Worm (Caenorhabditis elegans) whole organism, L1 larva: Measurements from ENCODE around the gene gldi-1.

Experiments
- C16A3.4 ChIP-seq: fragments of 150-350 bp; optimal IDR thresholded peaks from 2 replicates; lab custom pipeline; 2014; ENCODE audit warnings: missing biosample characterization, missing genetic modification characterization
- F16B12.6 ChIP-seq: fragments of 150-350 bp; optimal IDR thresholded peaks from 2 replicates; lab custom pipeline; 2014; ENCODE audit warnings: missing biosample characterization, missing genetic modification characterization
- Y116A8C.19 ChIP-seq: sonication (generic microtip); optimal IDR thresholded peaks from 2 replicates; lab custom pipeline; 2016; ENCODE audit warnings: missing compliant biosample characterization, missing genetic modification characterization, borderline replicate concordance
- aha-1 ChIP-seq: fragments of 150-350 bp; optimal IDR thresholded peaks from 2 replicates; lab custom pipeline; 2014; ENCODE audit warnings: missing biosample characterization, missing genetic modification characterization
- alr-1 ChIP-seq: fragments of 200-800 bp; sonication (Bioruptor generic); optimal IDR thresholded peaks from 2 replicates; lab custom pipeline; 2018; ENCODE audit warnings: borderline replicate concordance, mild to moderate bottlenecking, missing genetic modification characterization, missing compliant biosample characterization
- aly-2 ChIP-seq: fragments of 150-350 bp; optimal IDR thresholded peaks from 2 replicates; lab custom pipeline; 2014; ENCODE audit warnings: missing biosample characterization, missing genetic modification characterization
- ama-1 ChIP-seq: fragments of 150-350 bp; optimal IDR thresholded peaks from 2 replicates; lab custom pipeline; 2014
- blmp-1 ChIP-seq: fragments of 150-350 bp; optimal IDR thresholded peaks from 2 replicates; lab custom pipeline; 2014; ENCODE audit warnings: missing biosample characterization, missing genetic modification characterization
- ceh-8 ChIP-seq: fragments of 200-800 bp; sonication (Bioruptor generic); optimal IDR thresholded peaks from 2 replicates; lab custom pipeline; 2018; ENCODE audit warnings: mild to moderate bottlenecking, missing genetic modification characterization, moderate library complexity, missing compliant biosample characterization
- ceh-82 ChIP-seq, 3 experiments: fragments of 150-350 bp in 1 of 3; sonication (generic microtip) in 2 of 3; optimal IDR thresholded peaks; 2 replicates each; lab custom pipeline; 2014 to 2017; ENCODE audit warnings: missing biosample characterization in 3 of 3, missing genetic modification characterization in 3 of 3
- ceh-88 ChIP-seq: fragments of 200-800 bp; sonication (Bioruptor generic); IDR thresholded peaks from 2 replicates; pipeline ENCODE4 v1.3.6; 2022; ENCODE audit warnings: missing genetic modification characterization, missing compliant biosample characterization
- efl-1 ChIP-seq, 4 experiments: fragments of 150-350 bp; optimal IDR thresholded peaks in 3 of 4; peaks in 1 of 4; 1 replicate in 1 of 4; 2 replicates in 3 of 4; lab custom pipeline; 2014; ENCODE audit warnings: missing biosample characterization in 2 of 4, missing genetic modification characterization in 2 of 4, missing genetic modification reagents in 2 of 4
- efl-3 ChIP-seq: fragments of 200-800 bp; sonication (Bioruptor generic); optimal IDR thresholded peaks from 2 replicates; lab custom pipeline; 2018; ENCODE audit warnings: mild to moderate bottlenecking, missing genetic modification characterization, missing compliant biosample characterization
- egl-13 ChIP-seq: sonication (generic microtip); optimal IDR thresholded peaks from 2 replicates; lab custom pipeline; 2016; ENCODE audit warnings: missing genotype, missing genetic modification reagents, missing genetic modification characterization, missing compliant biosample characterization
- egl-27 ChIP-seq, 2 experiments: fragments of 150-350 bp in 1 of 2; sonication (generic microtip); optimal IDR thresholded peaks; 3 replicates each; lab custom pipeline; 2017 to 2018; ENCODE audit warnings: missing biosample characterization in 2 of 2, missing genetic modification characterization in 2 of 2, missing genetic modification reagents in 2 of 2
- elt-2 ChIP-seq: sonication (generic microtip); optimal IDR thresholded peaks from 2 replicates; lab custom pipeline; 2016; ENCODE audit warnings: missing genetic modification characterization, mild to moderate bottlenecking, inconsistent platforms, missing compliant biosample characterization, missing genetic modification reagents
- elt-3 ChIP-seq, 6 experiments: fragments of 150-350 bp in 1 of 6; sonication (generic microtip); optimal IDR thresholded peaks; 2 replicates each; lab custom pipeline; 2017 to 2018; ENCODE audit warnings: missing biosample characterization in 6 of 6, missing genetic modification characterization in 6 of 6, inconsistent platforms in 1 of 6
- fkh-10 ChIP-seq: sonication (generic microtip); optimal IDR thresholded peaks from 2 replicates; lab custom pipeline; 2017; ENCODE audit warnings: missing biosample characterization, missing genetic modification reagents, missing genetic modification characterization
- fkh-8 ChIP-seq: sonication (generic microtip); optimal IDR thresholded peaks from 2 replicates; lab custom pipeline; 2016; ENCODE audit warnings: mild to moderate bottlenecking, missing genetic modification characterization, missing compliant biosample characterization
- grh-1 ChIP-seq: fragments of 200-800 bp; sonication (Bioruptor generic); IDR thresholded peaks from 2 replicates; pipeline ENCODE4 v1.3.6; 2022; ENCODE audit warnings: missing genetic modification reagents, missing genetic modification characterization, missing compliant biosample characterization
- hlh-4 ChIP-seq: sonication (generic microtip); optimal IDR thresholded peaks from 2 replicates; lab custom pipeline; 2016; ENCODE audit warnings: mild to moderate bottlenecking, missing genetic modification characterization, missing compliant biosample characterization
- irx-1 ChIP-seq: sonication (generic microtip); optimal IDR thresholded peaks from 2 replicates; lab custom pipeline; 2016; ENCODE audit warnings: missing genetic modification characterization, missing compliant biosample characterization
- jun-1 ChIP-seq: fragments of 150-350 bp; optimal IDR thresholded peaks from 2 replicates; lab custom pipeline; 2014; ENCODE audit warnings: missing biosample characterization, missing genetic modification reagents, missing genetic modification characterization
- lin-14 ChIP-seq: fragments of 200-800 bp; sonication (Bioruptor generic); optimal IDR thresholded peaks from 2 replicates; lab custom pipeline; 2018; ENCODE audit warnings: mild to moderate bottlenecking, missing genetic modification characterization, moderate library complexity, missing compliant biosample characterization
- lin-15B ChIP-seq: fragments of 150-350 bp; sonication (generic microtip); optimal IDR thresholded peaks from 3 replicates; lab custom pipeline; 2014; ENCODE audit warnings: missing biosample characterization, missing genetic modification characterization
- lin-35 ChIP-seq, 2 experiments: fragments of 150-350 bp; optimal IDR thresholded peaks; 2 replicates each; lab custom pipeline; 2014; ENCODE audit warnings: missing biosample characterization in 2 of 2, missing genetic modification characterization in 2 of 2, missing genetic modification reagents in 2 of 2
- lir-3 ChIP-seq: sonication (generic microtip); optimal IDR thresholded peaks from 2 replicates; lab custom pipeline; 2016; ENCODE audit warnings: mild to moderate bottlenecking, missing genetic modification characterization, moderate library complexity, missing compliant biosample characterization; ENCODE audit not compliant: poor library complexity
- mdl-1 ChIP-seq, 2 experiments: fragments of 150-350 bp; optimal IDR thresholded peaks; 2 replicates each; lab custom pipeline; 2014 to 2017; ENCODE audit warnings: missing biosample characterization in 2 of 2, missing genetic modification characterization in 2 of 2, inconsistent platforms in 1 of 2
- mef-2 ChIP-seq: fragments of 150-350 bp; optimal IDR thresholded peaks from 2 replicates; lab custom pipeline; 2014; ENCODE audit warnings: missing biosample characterization, missing genetic modification characterization
- nhr-11 ChIP-seq: fragments of 150-350 bp; optimal IDR thresholded peaks from 2 replicates; lab custom pipeline; 2014; ENCODE audit warnings: missing biosample characterization, missing genetic modification characterization
- nhr-28 ChIP-seq: fragments of 150-350 bp; optimal IDR thresholded peaks from 2 replicates; lab custom pipeline; 2014; ENCODE audit warnings: missing biosample characterization, missing genetic modification characterization
- nhr-47 ChIP-seq: sonication (generic microtip); optimal IDR thresholded peaks from 2 replicates; lab custom pipeline; 2016; ENCODE audit warnings: mild to moderate bottlenecking, missing genetic modification characterization, moderate library complexity, missing compliant biosample characterization
- nhr-76 ChIP-seq: sonication (generic microtip); optimal IDR thresholded peaks from 2 replicates; lab custom pipeline; 2017; ENCODE audit warnings: missing biosample characterization, missing genetic modification characterization
- nhr-77 ChIP-seq: fragments of 150-350 bp; optimal IDR thresholded peaks from 2 replicates; lab custom pipeline; 2014; ENCODE audit warnings: missing biosample characterization, missing genetic modification characterization
- nhr-84 ChIP-seq: sonication (generic microtip); optimal IDR thresholded peaks from 2 replicates; lab custom pipeline; 2017; ENCODE audit warnings: missing biosample characterization, missing genetic modification characterization
- nhr-90 ChIP-seq: sonication (generic microtip); optimal IDR thresholded peaks from 2 replicates; lab custom pipeline; 2016; ENCODE audit warnings: mild to moderate bottlenecking, missing genetic modification characterization, missing compliant biosample characterization; ENCODE audit not compliant: poor library complexity
- pag-3 ChIP-seq: sonication (generic microtip); optimal IDR thresholded peaks from 2 replicates; lab custom pipeline; 2017; ENCODE audit warnings: missing genetic modification characterization, mild to moderate bottlenecking, missing compliant biosample characterization, antibody characterized with exemption, borderline replicate concordance; ENCODE audit not compliant: insufficient read depth
- rnt-1 ChIP-seq: sonication (generic microtip); optimal IDR thresholded peaks from 2 replicates; lab custom pipeline; 2016; ENCODE audit warnings: mild to moderate bottlenecking, missing genetic modification characterization, moderate library complexity, missing compliant biosample characterization
- snpc-4 ChIP-seq: fragments of 150-350 bp; optimal IDR thresholded peaks from 2 replicates; lab custom pipeline; 2014; ENCODE audit warnings: missing biosample characterization, missing genetic modification characterization
- tlp-1 ChIP-seq: fragments of 150-350 bp; optimal IDR thresholded peaks from 2 replicates; lab custom pipeline; 2014; ENCODE audit warnings: missing biosample characterization, missing genetic modification characterization
- unc-130 ChIP-seq: fragments of 150-350 bp; optimal IDR thresholded peaks from 2 replicates; lab custom pipeline; 2017; ENCODE audit warnings: missing biosample characterization, missing genetic modification characterization, inconsistent platforms
- unc-62 ChIP-seq: fragments of 150-350 bp; optimal IDR thresholded peaks from 2 replicates; lab custom pipeline; 2014; ENCODE audit warnings: missing biosample characterization, missing genetic modification reagents, missing genetic modification characterization
- unc-86 ChIP-seq: sonication (generic microtip); optimal IDR thresholded peaks from 2 replicates; lab custom pipeline; 2016; ENCODE audit warnings: missing genetic modification characterization, missing compliant biosample characterization
- zag-1 ChIP-seq: fragments of 150-350 bp; optimal IDR thresholded peaks from 2 replicates; lab custom pipeline; 2014; ENCODE audit warnings: missing biosample characterization, missing genetic modification characterization
- ztf-4 ChIP-seq: fragments of 150-350 bp; optimal IDR thresholded peaks from 2 replicates; lab custom pipeline; 2014; ENCODE audit warnings: missing biosample characterization, missing genetic modification characterization

Gene gldi-1

ce11 chrII:506069-506468, 21.9 kb upstream of the gldi-1 start (continued):
- TF ChIP-seq nhr-11 (tag; lab: Kevin White, UChicago) (peak; percentile 44), nhr-84 (tag; lab: Kevin White, UChicago) (no peak), nhr-28 (tag; lab: Kevin White, UChicago) (no peak), alr-1 (tag; lab: Kevin White, UChicago) (no peak), elt-2 (tag; lab: Kevin White, UChicago) (peak; percentile 57), nhr-76 (tag; lab: Kevin White, UChicago) (no peak), nhr-77 (tag; lab: Kevin White, UChicago) (no peak), ceh-88 (GFP tag; lab: Robert Waterston, UW) (no peak), mdl-1 (tag; optimal IDR thresholded peaks at IDR 0.05; lab: Kevin White, UChicago) (peak in 1 of 2 experiments; percentile 59), efl-1 (optimal IDR thresholded peaks at IDR 0.05; lab: Kevin White, UChicago) (peak; percentile 86 to 91), efl-1 (GFP tag; optimal IDR thresholded peaks at IDR 0.05 in 1 of 2; lab: Kevin White, UChicago) (peak; percentile 62 to 98), F16B12.6 (no peak), lin-15B (tag; lab: Kevin White, UChicago) (no peak), snpc-4 (tag; lab: Kevin White, UChicago) (no peak), tlp-1 (tag; lab: Kevin White, UChicago) (no peak), Y116A8C.19 (tag; lab: Kevin White, UChicago) (no peak)

- no peak for TF ChIP-seq aha-1 (tag; lab: Kevin White, UChicago)
- TF ChIP-seq hlh-4 (tag; lab: Kevin White, UChicago) = no peak
- TF ChIP-seq lin-35 (GFP tag; optimal IDR thresholded peaks at IDR 0.05; lab: Kevin White, UChicago) = no peak
Observed at ce11 chrII:502638-503037, 18.5 kb upstream of the gldi-1 start.

ce11 chrII:495124-495523, 10.9 kb upstream of the gldi-1 start, which contains the start of gene sms-5:
sms-5 (plus strand) TSS chrII:495424.
- no peak for TF ChIP-seq Y116A8C.19 (tag; lab: Kevin White, UChicago)
- no peak for TF ChIP-seq nhr-90 (tag; lab: Kevin White, UChicago)
- no peak for TF ChIP-seq grh-1 (GFP tag; lab: Robert Waterston, UW)
- TF ChIP-seq pag-3 (tag; lab: Kevin White, UChicago) = no peak
- TF ChIP-seq nhr-47 (tag; lab: Kevin White, UChicago) = no peak
- TF ChIP-seq jun-1 (tag; lab: Kevin White, UChicago) = no peak
- TF ChIP-seq egl-13 (tag; lab: Kevin White, UChicago) = no peak
- TF ChIP-seq blmp-1 (tag; lab: Kevin White, UChicago) = no peak
- no peak for TF ChIP-seq ama-1 (lab: Kevin White, UChicago)
- no peak for TF ChIP-seq lin-14 (GFP tag; lab: Kevin White, UChicago)
- no peak for TF ChIP-seq C16A3.4 (tag; lab: Kevin White, UChicago)
- no peak for TF ChIP-seq ztf-4
- no peak for TF ChIP-seq unc-86 (tag; lab: Kevin White, UChicago)
- no peak for TF ChIP-seq nhr-76 (tag; lab: Kevin White, UChicago)
- TF ChIP-seq irx-1 (tag; lab: Kevin White, UChicago) = no peak
- TF ChIP-seq elt-3 (tag; optimal IDR thresholded peaks at IDR 0.05; lab: Kevin White, UChicago) = no peak
- no peak for TF ChIP-seq nhr-84 (tag; lab: Kevin White, UChicago)

ce11 chrII:475890-476420, 8.2 kb downstream of the gldi-1 start, which contains the start of gene nsun-1:
nsun-1 (minus strand) TSS chrII:475940.
- TF ChIP-seq unc-130 (tag; lab: Kevin White, UChicago) = no peak
- TF ChIP-seq zag-1 = no peak
- peak; percentile 63 for TF ChIP-seq fkh-8 (tag; lab: Kevin White, UChicago)
- TF ChIP-seq egl-27 (tag; optimal IDR thresholded peaks at IDR 0.05; lab: Kevin White, UChicago) = no peak
- TF ChIP-seq aly-2 (tag; lab: Kevin White, UChicago) = no peak
- TF ChIP-seq fkh-10 (GFP tag; lab: Kevin White, UChicago) = no peak
- peak; percentile 1 to 83 (median 42) for TF ChIP-seq ceh-82 (tag; optimal IDR thresholded peaks at IDR 0.05; lab: Kevin White, UChicago)
- no peak for TF ChIP-seq ceh-8 (GFP tag; lab: Kevin White, UChicago)
- TF ChIP-seq grh-1 (GFP tag; lab: Robert Waterston, UW) = 0 out of 2 replicates have a peak, but pooled peaks have one; percentile 12
- TF ChIP-seq mef-2 (tag; lab: Kevin White, UChicago) = no peak
- no peak for TF ChIP-seq efl-3
- peak; percentile 72 for TF ChIP-seq lir-3 (tag; lab: Kevin White, UChicago)
- no peak for TF ChIP-seq pag-3 (tag; lab: Kevin White, UChicago)
- no peak for TF ChIP-seq mdl-1 (tag; optimal IDR thresholded peaks at IDR 0.05; lab: Kevin White, UChicago)
- no peak for TF ChIP-seq jun-1 (tag; lab: Kevin White, UChicago)
- peak; percentile 93 for TF ChIP-seq rnt-1 (tag; lab: Kevin White, UChicago)
- TF ChIP-seq nhr-11 (tag; lab: Kevin White, UChicago) = no peak
- TF ChIP-seq ceh-88 (GFP tag; lab: Robert Waterston, UW) = no peak
- TF ChIP-seq alr-1 (tag; lab: Kevin White, UChicago) = no peak
- TF ChIP-seq unc-62 = no peak
